Fruit fly (Drosophila melanogaster): ENCODE data around the gene twin.

twin gene

DNA sequence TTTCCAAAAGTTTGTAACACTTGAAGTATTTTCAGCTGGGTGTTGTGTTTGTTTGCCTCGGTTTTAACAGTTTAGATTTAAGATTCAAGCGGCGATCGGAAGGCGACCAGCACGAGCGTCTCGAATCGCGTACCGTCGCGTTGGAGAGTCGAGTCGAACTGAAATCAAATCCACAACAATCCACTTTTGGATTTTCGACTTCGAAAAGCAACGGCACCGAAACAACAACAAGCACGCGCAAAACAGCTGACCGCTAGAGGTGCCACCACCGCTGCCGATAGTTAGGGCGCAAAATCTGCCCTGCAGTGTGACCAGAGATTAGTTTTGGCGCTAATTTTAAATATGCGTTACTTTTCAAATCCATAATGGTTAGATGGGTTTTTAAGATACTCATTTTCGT is 49.3 kb upstream of the twin start, which contains the start of gene jar (continued):
- TF ChIP-seq CG9797 (GFP tag; optimal IDR thresholded peaks at IDR 0.05) (peak; percentile 99), pzg (GFP tag; optimal IDR thresholded peaks at IDR 0.05) (peak; percentile 97), HmgZ (tag; optimal IDR thresholded peaks at IDR 0.05) (peak; percentile 68), ssp (GFP tag; IDR thresholded peaks at IDR 0.05) (no peak), Ets97D (GFP tag; optimal IDR thresholded peaks at IDR 0.05) (peak; percentile 75), Adf1 (GFP tag; IDR thresholded peaks at IDR 0.05) (peak; percentile 40; the same call in 1 of the 2 replicates), gfzf (GFP tag; optimal IDR thresholded peaks at IDR 0.05) (peak; percentile 65), tio (GFP tag; optimal IDR thresholded peaks at IDR 0.05) (no peak), CG9215 (GFP tag; IDR thresholded peaks at IDR 0.05) (no peak), Hr51 (GFP tag; optimal IDR thresholded peaks at IDR 0.05) (no peak), toy (GFP tag; IDR thresholded peaks at IDR 0.05) (no peak), sens (GFP tag) (peak; percentile 90), zen (tag; optimal IDR thresholded peaks at IDR 0.05) (peak; percentile 27), CG8359 (GFP tag; optimal IDR thresholded peaks at IDR 0.05; ENCODE audit: borderline replicate concordance) (no peak), stc (GFP tag; IDR thresholded peaks at IDR 0.05) (peak; percentile 57), CG43689 (GFP tag; IDR thresholded peaks at IDR 0.05) (no peak), CG32532 (GFP tag; IDR thresholded peaks at IDR 0.05) (peak; percentile 49; the same call in 1 of the 2 replicates), CG3995 (GFP tag; optimal IDR thresholded peaks at IDR 0.05) (peak; percentile 51), lbe (GFP tag; optimal IDR thresholded peaks at IDR 0.05) (peak; percentile 37), crp (GFP tag; optimal IDR thresholded peaks at IDR 0.05) (peak; percentile 92 to 100), dm (GFP tag; optimal IDR thresholded peaks at IDR 0.05) (peak; percentile 36), ci (GFP tag; IDR thresholded peaks at IDR 0.05) (peak; percentile 80; the same call in 2 of the 3 replicates), vvl (GFP tag; IDR thresholded peaks at IDR 0.05) (peak; percentile 82), CG34422 (GFP tag; IDR thresholded peaks at IDR 0.05) (peak; percentile 79; the same call in 2 of the 3 replicates), CG12155 (GFP tag; optimal IDR thresholded peaks at IDR 0.05) (no peak), CG4360 (GFP tag; IDR thresholded peaks at IDR 0.05) (peak; percentile 99), danr (GFP tag; IDR thresholded peaks at IDR 0.05) (no peak), CG3163 (GFP tag; optimal IDR thresholded peaks at IDR 0.05) (no peak), CG2875 (GFP tag; optimal IDR thresholded peaks at IDR 0.05) (no peak), HHEX (GFP tag; optimal IDR thresholded peaks at IDR 0.05) (peak; percentile 28), dpn (GFP tag; optimal IDR thresholded peaks at IDR 0.05) (peak in 1 of 2 experiments; percentile 7), CkIIα-i1 (GFP tag; IDR thresholded peaks at IDR 0.05) (no peak), YL-1 (GFP tag; optimal IDR thresholded peaks at IDR 0.05) (peak; percentile 15), Atf3 (GFP tag; optimal IDR thresholded peaks at IDR 0.05) (no peak), cas (GFP tag; IDR thresholded peaks at IDR 0.05) (no peak), sd (tag; optimal IDR thresholded peaks at IDR 0.05) (peak; percentile 48), ham (GFP tag; IDR thresholded peaks at IDR 0.05) (no peak), CG17912 (GFP tag; optimal IDR thresholded peaks at IDR 0.05) (peak; percentile 53), Tbp (GFP tag; optimal IDR thresholded peaks at IDR 0.05) (no peak), Dll (GFP tag; IDR thresholded peaks at IDR 0.05; ENCODE audit: partially characterized antibody) (peak; percentile 92), tgo (GFP tag; IDR thresholded peaks at IDR 0.05) (no peak), crc (GFP tag; optimal IDR thresholded peaks at IDR 0.05) (no peak), CG17568 (GFP tag; optimal IDR thresholded peaks at IDR 0.05) (no peak), sqz (GFP tag; optimal IDR thresholded peaks at IDR 0.05) (peak; percentile 43), CG12744 (GFP tag; optimal IDR thresholded peaks at IDR 0.05) (no peak), Pdp1 (GFP tag; optimal IDR thresholded peaks at IDR 0.05) (peak in 1 of 2 experiments; percentile 12), row (GFP tag; IDR thresholded peaks at IDR 0.05) (peak; percentile 59), CG10321 (GFP tag; IDR thresholded peaks at IDR 0.05) (no peak), sens-2 (GFP tag; IDR thresholded peaks at IDR 0.05) (peak; percentile 67), Bgb (GFP tag; IDR thresholded peaks at IDR 0.05; ENCODE audit: partially characterized antibody) (peak; percentile 97), jigr1 (GFP tag; IDR thresholded peaks at IDR 0.05) (no peak), CG9727 (GFP tag; optimal IDR thresholded peaks at IDR 0.05) (peak; percentile 44)
